Worm (Caenorhabditis elegans) whole organism, L4 larva: ENCODE data around the gene ZK418.7.

Experiments used
- daf-12 ChIP-seq: fragments of 150-350 bp; optimal IDR thresholded peaks from 2 replicates; lab custom pipeline; 2014; ENCODE audit warnings: missing biosample characterization, missing genetic modification reagents, missing genetic modification characterization
- pha-4 ChIP-seq, 2 experiments: fragments of 150-350 bp in 1 of 2; fragments of 200-800 bp in 1 of 2; sonication (Bioruptor generic) in 1 of 2; IDR thresholded peaks in 1 of 2; optimal IDR thresholded peaks in 1 of 2; 2 replicates each; pipeline versions ENCODE4 v1.3.6 to Lab custom; 2014 to 2022; ENCODE audit warnings: missing genetic modification characterization in 2 of 2, missing genetic modification reagents in 2 of 2, missing biosample characterization in 1 of 2, missing compliant biosample characterization in 1 of 2
- spr-1 ChIP-seq: sonication (generic microtip); optimal IDR thresholded peaks from 2 replicates; lab custom pipeline; 2016; ENCODE audit warnings: mild to moderate bottlenecking, missing genetic modification characterization, missing compliant biosample characterization
- unc-130 ChIP-seq: sonication (generic microtip); optimal IDR thresholded peaks from 2 replicates; lab custom pipeline; 2016; ENCODE audit warnings: missing genetic modification reagents, missing genetic modification characterization, missing compliant biosample characterization
- unc-62 ChIP-seq, 3 experiments: fragments of 150-350 bp in 1 of 3; sonication (generic microtip); optimal IDR thresholded peaks in 2 of 3; peaks in 1 of 3; 1 replicate in 1 of 3; 2 replicates in 2 of 3; lab custom pipeline; 2014 to 2017; ENCODE audit warnings: missing biosample characterization in 3 of 3, missing genetic modification characterization in 3 of 3, missing genetic modification reagents in 3 of 3, missing genotype in 1 of 3

ce11 chrIII:7032070-7032469, 48.5 kb downstream of the ZK418.7 start:
- peak in 1 of 2 experiments; percentile 95 for TF ChIP-seq unc-62 (GFP tag; optimal IDR thresholded peaks at IDR 0.05 in 1 of 2; lab: Kevin White, UChicago)
- TF ChIP-seq unc-62 (tag; optimal IDR thresholded peaks at IDR 0.05; lab: Kevin White, UChicago) = no peak
- TF ChIP-seq daf-12 (tag; lab: Kevin White, UChicago) = no peak
- no peak for TF ChIP-seq pha-4 (GFP tag; IDR thresholded peaks at IDR 0.05; lab: Robert Waterston, UW)
- TF ChIP-seq pha-4 (tag; optimal IDR thresholded peaks at IDR 0.05; lab: Kevin White, UChicago) = no peak
- no peak for TF ChIP-seq spr-1 (tag; lab: Kevin White, UChicago)
- no peak for TF ChIP-seq unc-130
